Fruit fly (Drosophila melanogaster) whole organism, wandering third instar larva: Measurements from ENCODE around the gene CG10055.

Source experiments
- CrebA ChIP-seq: fragments of 200-800 bp; sonication (Bioruptor generic); optimal IDR thresholded peaks from 2 replicates; lab custom pipeline; 2016; ENCODE audit warnings: missing biosample characterization, mild to moderate bottlenecking, missing genetic modification characterization, borderline replicate concordance
- HLH106 ChIP-seq: fragments of 200-800 bp; optimal IDR thresholded peaks from 3 replicates; lab custom pipeline; 2019; ENCODE audit warnings: missing biosample characterization, mild to moderate bottlenecking, missing genetic modification characterization, moderate library complexity
- Hr78 ChIP-seq: fragments of >200 bp; optimal IDR thresholded peaks from 2 replicates; lab custom pipeline; 2017; ENCODE audit warnings: missing biosample characterization, missing genetic modification characterization
- Myc ChIP-seq: fragments of >200 bp; optimal IDR thresholded peaks from 2 replicates; lab custom pipeline; 2017
- brk ChIP-seq: fragments of 200-800 bp; sonication (Bioruptor generic); optimal IDR thresholded peaks from 2 replicates; lab custom pipeline; 2016; ENCODE audit warnings: missing biosample characterization, mild to moderate bottlenecking, missing genetic modification characterization
- foxo ChIP-seq, 2 experiments: fragments of 200-800 bp; sonication (Bioruptor generic); optimal IDR thresholded peaks; 2 replicates in 1 of 2; 3 replicates in 1 of 2; lab custom pipeline; 2016 to 2017; ENCODE audit warnings: missing biosample characterization in 2 of 2, missing genetic modification characterization in 2 of 2
- h ChIP-seq: fragments of 200-800 bp; sonication (Bioruptor generic); optimal IDR thresholded peaks from 3 replicates; lab custom pipeline; 2016; ENCODE audit warnings: missing biosample characterization, mild to moderate bottlenecking, missing genetic modification characterization
- lola ChIP-seq: fragments of >200 bp; optimal IDR thresholded peaks from 2 replicates; lab custom pipeline; 2017; ENCODE audit warnings: missing biosample characterization, missing genetic modification characterization
- psq ChIP-seq: fragments of 200-800 bp; sonication (Bioruptor generic); optimal IDR thresholded peaks from 3 replicates; lab custom pipeline; 2017; ENCODE audit warnings: missing biosample characterization, mild to moderate bottlenecking, missing genetic modification characterization, moderate library complexity

dm6 chr3R:7162356-7163289, 23.9 kb downstream of the CG10055 start, which contains the start of gene sas:
- no peak for TF ChIP-seq lola (GFP tag; lab: Kevin White, UChicago)
- peak; percentile 2 for TF ChIP-seq h
- no peak for TF ChIP-seq Myc (lab: Kevin White, UChicago)
- TF ChIP-seq foxo (GFP tag; optimal IDR thresholded peaks at IDR 0.05; lab: Kevin White, UChicago) = no peak
- TF ChIP-seq brk (GFP tag; lab: Kevin White, UChicago) = no peak
- TF ChIP-seq CrebA (GFP tag; lab: Kevin White, UChicago) = peak; percentile 62
- TF ChIP-seq HLH106 (tag; lab: Kevin White, UChicago) = no peak
- no peak for TF ChIP-seq psq (GFP tag; lab: Kevin White, UChicago)
- TF ChIP-seq Hr78 = no peak
